Fruit fly (Drosophila melanogaster) whole organism, embryonic: ENCODE results near the gene Desat2.

ENCODE experiments used
- Atf-2 ChIP-seq: fragments of 200-800 bp; sonication (Bioruptor generic); optimal IDR thresholded peaks from 2 replicates; lab custom pipeline; 2016; ENCODE audit warnings: missing biosample characterization, missing genetic modification characterization
- CG12769 ChIP-seq: fragments of 200-800 bp; sonication (Bioruptor generic); optimal IDR thresholded peaks from 2 replicates; lab custom pipeline; 2019; ENCODE audit warnings: missing biosample characterization, mild to moderate bottlenecking, missing genetic modification characterization, moderate library complexity
- CG31224 ChIP-seq: fragments of 200-800 bp; sonication (Bioruptor generic); IDR thresholded peaks from 2 replicates; pipeline ENCODE4 v1.3.6; 2022; ENCODE audit warnings: missing biosample characterization, missing genetic modification characterization
- Med ChIP-seq: fragments of 200-800 bp; sonication (Bioruptor generic); peaks from one replicate; lab custom pipeline; 2016; ENCODE audit warnings: missing biosample characterization, missing genetic modification characterization, mild to moderate bottlenecking, inconsistent platforms, moderate library complexity
- Spps ChIP-seq: fragments of 200-800 bp; sonication (Bioruptor generic); optimal IDR thresholded peaks from 2 replicates; lab custom pipeline; 2018; ENCODE audit warnings: missing biosample characterization, mild to moderate bottlenecking, missing genetic modification characterization
- bigmax ChIP-seq: fragments of 200-800 bp; sonication (Bioruptor generic); optimal IDR thresholded peaks from 2 replicates; lab custom pipeline; 2018; ENCODE audit warnings: missing biosample characterization, mild to moderate bottlenecking, missing genetic modification characterization
- kay ChIP-seq: fragments of 200-800 bp; sonication (Bioruptor generic); optimal IDR thresholded peaks from 2 replicates; lab custom pipeline; 2016; ENCODE audit warnings: missing biosample characterization, missing genetic modification characterization
- mam ChIP-seq: fragments of 200-800 bp; sonication (Bioruptor generic); optimal IDR thresholded peaks from 3 replicates; lab custom pipeline; 2016; ENCODE audit warnings: missing biosample characterization, missing genetic modification characterization
- vfl ChIP-seq: fragments of 200-800 bp; sonication (Bioruptor generic); optimal IDR thresholded peaks from 2 replicates; lab custom pipeline; 2016; ENCODE audit warnings: missing biosample characterization, missing genetic modification characterization

DNA sequence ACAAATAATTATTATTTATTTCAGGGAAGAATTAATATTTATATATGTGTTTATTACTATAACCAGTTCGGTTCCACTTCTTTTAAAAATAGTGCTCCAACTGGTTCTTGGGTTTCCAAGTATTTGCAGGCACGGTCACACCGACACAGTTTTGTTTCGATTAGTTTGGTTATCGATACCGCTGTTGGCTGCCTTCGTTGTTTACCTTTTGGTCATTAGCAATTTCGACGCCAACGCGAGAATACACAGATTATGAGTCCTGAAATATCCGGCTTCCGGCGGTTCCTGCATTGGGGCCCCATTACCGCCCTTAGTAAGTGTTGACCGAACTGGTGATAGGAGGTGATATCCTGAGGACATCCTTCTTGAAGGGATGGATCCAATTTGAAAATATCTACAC is 27.9 kb upstream of the Desat2 start, which contains the start of gene CG5196:
- TF ChIP-seq Atf-2 (no peak), bigmax (peak; percentile 47), CG31224 (GFP tag; lab: Robert Waterston, UW) (no peak), Med (GFP tag; lab: Kevin White, UChicago) (peak; percentile 49), mam (GFP tag; lab: Kevin White, UChicago) (no peak), vfl (GFP tag; lab: Kevin White, UChicago) (no peak), CG12769 (no peak), kay (GFP tag; lab: Kevin White, UChicago) (no peak), Spps (tag; lab: Kevin White, UChicago) (no peak)
